Fruit fly (Drosophila melanogaster) Kc167 (cell line): ENCODE measurements around the gene Mcm3.

ENCODE experiments used
- Myc ChIP-seq: fragments of >200 bp; optimal IDR thresholded peaks from 2 replicates; lab custom pipeline; 2017; ENCODE audit warnings: missing external identifiers
- psq ChIP-seq: fragments of >200 bp; optimal IDR thresholded peaks from 2 replicates; lab custom pipeline; 2017; ENCODE audit warnings: missing external identifiers

DNA sequence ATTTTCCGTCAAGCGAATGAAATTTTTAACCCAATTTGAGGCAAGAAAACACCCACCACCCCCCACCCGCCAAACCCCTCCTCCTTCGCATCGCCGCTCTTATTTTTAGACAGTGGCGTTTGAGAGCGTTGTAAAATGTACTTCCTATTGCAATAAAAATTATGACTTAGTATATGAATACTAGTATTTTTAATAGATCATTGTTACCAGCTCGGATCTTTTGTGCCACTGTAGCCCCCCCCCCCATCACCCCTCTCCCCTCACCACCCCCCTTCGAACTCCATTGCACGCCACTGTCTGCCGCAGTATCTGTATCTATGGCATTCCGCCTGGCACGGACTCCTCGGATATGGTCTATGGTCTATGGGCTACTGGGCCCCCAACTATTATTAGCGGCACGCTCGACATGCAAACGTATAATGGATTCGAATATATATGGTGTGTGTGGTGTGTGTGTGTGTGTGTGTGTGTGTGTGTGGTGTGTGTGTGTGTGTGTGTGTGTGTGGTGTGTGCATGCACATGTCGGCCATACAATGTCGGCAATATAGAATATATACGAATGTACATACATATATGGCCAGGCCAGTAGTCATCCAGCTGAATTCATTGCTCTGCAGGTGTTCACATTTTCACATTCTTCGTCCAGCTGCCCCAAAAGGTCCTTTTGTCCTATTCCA lies 26.4 kb downstream of the Mcm3 start:
- TF ChIP-seq Myc (lab: Kevin White, UChicago) (no peak), psq (no peak)
